Worm (Caenorhabditis elegans): ENCODE results near the gene srx-87.

Gene srx-87

DNA sequence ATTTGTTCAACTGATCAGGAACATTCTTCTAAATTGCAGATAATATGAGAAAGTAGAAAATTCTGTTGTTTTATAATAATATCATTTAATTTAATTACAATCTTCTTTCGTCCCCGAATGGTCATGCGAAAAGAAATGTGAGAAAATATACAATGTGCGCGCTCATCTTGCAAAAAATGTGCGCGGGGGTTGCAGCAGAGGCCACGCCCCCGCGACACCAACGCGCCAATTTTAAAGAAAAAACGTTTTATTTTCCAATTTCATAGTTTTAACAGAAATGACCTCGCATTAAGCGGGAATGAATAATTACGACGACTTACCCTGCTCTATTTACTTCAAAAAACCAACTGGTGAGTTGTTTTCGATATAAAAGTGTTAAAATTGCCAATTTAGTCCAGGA, 45.8 kb downstream of the srx-87 start, which contains the start of gene sas-5 (continued):
- TF ChIP-seq sma-9 (GFP tag; optimal IDR thresholded peaks at IDR 0.05) (peak; percentile 92), sma-9 (tag; optimal IDR thresholded peaks at IDR 0.05) (no peak), nhr-25 (tag; optimal IDR thresholded peaks at IDR 0.05) (peak; percentile 76), nhr-129 (tag; optimal IDR thresholded peaks at IDR 0.05) (peak; percentile 55), blmp-1 (tag; optimal IDR thresholded peaks at IDR 0.05; ENCODE audit: insufficient read depth) (peak; percentile 17), fos-1 (tag; optimal IDR thresholded peaks at IDR 0.05) (peak; percentile 32), ztf-1 (GFP tag; conservative IDR thresholded peaks at IDR 0.05) (no peak), ceh-16 (tag; optimal IDR thresholded peaks at IDR 0.05) (peak; percentile 58), lin-13 (GFP tag; optimal IDR thresholded peaks at IDR 0.05) (peak; percentile 57), ZK546.5 (tag; optimal IDR thresholded peaks at IDR 0.05) (no peak), C34F6.9 (tag; optimal IDR thresholded peaks at IDR 0.05) (peak; percentile 55), lin-39 (tag; optimal IDR thresholded peaks at IDR 0.05) (no peak)

DNA sequence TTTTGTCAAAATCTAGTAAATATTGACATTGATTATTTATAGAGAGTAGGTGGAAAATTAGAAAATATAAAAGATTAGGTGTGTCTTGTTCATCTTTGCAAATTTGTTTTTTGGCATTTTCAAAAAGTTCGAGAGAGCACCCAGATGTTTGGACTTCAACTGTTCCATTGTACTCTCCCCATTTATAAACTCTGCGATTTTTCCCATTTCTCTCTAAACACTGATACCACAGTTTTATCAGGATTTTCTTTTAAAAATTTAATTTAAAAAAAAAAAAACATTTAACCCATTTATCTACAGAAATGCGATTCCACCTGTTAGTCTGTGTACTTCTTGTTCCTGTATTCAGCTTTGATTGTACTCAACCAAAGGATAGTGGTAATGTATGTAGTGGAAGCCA, 48.3 kb downstream of the srx-87 start, which contains the start of gene tag-290:
tag-290 (plus strand) TSS at position 301 of the 400 bp plus-strand sequence.
- TF ChIP-seq unc-62 (GFP tag; optimal IDR thresholded peaks at IDR 0.05) (no peak), C34F6.9 (tag; optimal IDR thresholded peaks at IDR 0.05) (no peak), nhr-129 (tag; optimal IDR thresholded peaks at IDR 0.05) (no peak), ztf-4 (tag; optimal IDR thresholded peaks at IDR 0.05) (no peak), ztf-11 (tag; optimal IDR thresholded peaks at IDR 0.05) (no peak), ceh-16 (tag; optimal IDR thresholded peaks at IDR 0.05) (no peak), sma-9 (GFP tag; optimal IDR thresholded peaks at IDR 0.05) (no peak), sma-9 (tag; optimal IDR thresholded peaks at IDR 0.05) (no peak), snpc-4 (tag; optimal IDR thresholded peaks at IDR 0.05) (no peak), elt-1 (tag; optimal IDR thresholded peaks at IDR 0.05) (no peak), nhr-21 (tag; optimal IDR thresholded peaks at IDR 0.05) (no peak), lin-39 (tag; optimal IDR thresholded peaks at IDR 0.05) (no peak)

DNA sequence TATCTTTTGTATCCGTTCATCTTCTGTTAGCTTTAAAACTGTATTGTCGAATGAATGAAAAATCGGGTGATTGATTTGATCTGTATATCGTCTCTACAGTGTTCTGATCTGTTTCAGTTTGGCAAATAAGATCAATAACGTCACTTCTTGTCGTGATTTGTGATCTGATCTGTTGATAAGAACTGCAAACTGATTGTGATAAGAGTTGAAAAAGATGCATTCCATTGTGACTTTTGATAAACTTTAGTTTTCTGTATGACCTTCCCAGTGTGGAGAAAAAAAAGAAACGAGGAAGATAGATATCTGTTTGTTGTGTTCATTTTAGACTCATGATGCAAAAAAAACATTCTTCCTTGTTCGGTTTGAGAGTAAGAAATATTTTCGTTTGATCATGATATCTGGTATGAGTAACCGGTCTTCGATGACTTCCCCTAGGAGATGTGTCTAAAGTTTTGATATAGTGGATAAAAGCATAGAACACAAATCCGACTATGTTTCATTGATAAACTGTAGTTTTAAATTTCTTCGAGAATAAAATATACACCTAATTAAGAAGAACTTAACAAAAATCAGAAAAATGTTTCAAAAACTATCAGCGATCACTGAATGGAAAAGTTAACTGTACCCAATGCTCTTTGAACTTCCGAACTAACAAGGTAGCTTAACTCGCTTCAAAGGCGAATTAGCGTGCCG, 50.3 kb downstream of the srx-87 start:
- TF ChIP-seq elt-3 (tag; optimal IDR thresholded peaks at IDR 0.05): no peak
- TF ChIP-seq nhr-21 (tag; optimal IDR thresholded peaks at IDR 0.05): peak; percentile 77
- peak; percentile 2 for TF ChIP-seq skn-1 (tag; optimal IDR thresholded peaks at IDR 0.05)
- TF ChIP-seq lin-13 (GFP tag; optimal IDR thresholded peaks at IDR 0.05): peak; percentile 42
- TF ChIP-seq nhr-23 (tag; optimal IDR thresholded peaks at IDR 0.05): peak; percentile 14
- peak; percentile 52 for TF ChIP-seq fos-1 (tag; optimal IDR thresholded peaks at IDR 0.05)
- TF ChIP-seq lsy-2 (tag; optimal IDR thresholded peaks at IDR 0.05): peak in 1 of 2 experiments; percentile 28
- TF ChIP-seq lin-39 (tag; optimal IDR thresholded peaks at IDR 0.05): no peak
- no peak for TF ChIP-seq mbf-1 (tag; optimal IDR thresholded peaks at IDR 0.05)
- peak; percentile 59 for TF ChIP-seq blmp-1 (tag; optimal IDR thresholded peaks at IDR 0.05; ENCODE audit: insufficient read depth)
- peak; percentile 21 for TF ChIP-seq gmeb-1 (tag; optimal IDR thresholded peaks at IDR 0.05)
- no peak for TF ChIP-seq mdl-1 (tag; optimal IDR thresholded peaks at IDR 0.05)
- TF ChIP-seq elt-1 (tag; optimal IDR thresholded peaks at IDR 0.05): peak; percentile 59
- TF ChIP-seq nhr-237 (tag; optimal IDR thresholded peaks at IDR 0.05): no peak
- TF ChIP-seq unc-39 (tag; optimal IDR thresholded peaks at IDR 0.05): no peak
- peak; percentile 60 for TF ChIP-seq nhr-129 (tag; optimal IDR thresholded peaks at IDR 0.05)
- TF ChIP-seq Y55F3AM.14 (GFP tag; optimal IDR thresholded peaks at IDR 0.05): no peak
- peak; percentile 88 for TF ChIP-seq sma-9 (GFP tag; optimal IDR thresholded peaks at IDR 0.05)
- TF ChIP-seq sma-9 (tag; optimal IDR thresholded peaks at IDR 0.05): no peak
- peak; percentile 51 for TF ChIP-seq crh-2 (tag; optimal IDR thresholded peaks at IDR 0.05)
- TF ChIP-seq ztf-4 (tag; optimal IDR thresholded peaks at IDR 0.05): no peak
- peak; percentile 80 for TF ChIP-seq sma-3 (GFP tag; optimal IDR thresholded peaks at IDR 0.05)
- TF ChIP-seq nhr-25 (tag; optimal IDR thresholded peaks at IDR 0.05): peak; percentile 82

DNA sequence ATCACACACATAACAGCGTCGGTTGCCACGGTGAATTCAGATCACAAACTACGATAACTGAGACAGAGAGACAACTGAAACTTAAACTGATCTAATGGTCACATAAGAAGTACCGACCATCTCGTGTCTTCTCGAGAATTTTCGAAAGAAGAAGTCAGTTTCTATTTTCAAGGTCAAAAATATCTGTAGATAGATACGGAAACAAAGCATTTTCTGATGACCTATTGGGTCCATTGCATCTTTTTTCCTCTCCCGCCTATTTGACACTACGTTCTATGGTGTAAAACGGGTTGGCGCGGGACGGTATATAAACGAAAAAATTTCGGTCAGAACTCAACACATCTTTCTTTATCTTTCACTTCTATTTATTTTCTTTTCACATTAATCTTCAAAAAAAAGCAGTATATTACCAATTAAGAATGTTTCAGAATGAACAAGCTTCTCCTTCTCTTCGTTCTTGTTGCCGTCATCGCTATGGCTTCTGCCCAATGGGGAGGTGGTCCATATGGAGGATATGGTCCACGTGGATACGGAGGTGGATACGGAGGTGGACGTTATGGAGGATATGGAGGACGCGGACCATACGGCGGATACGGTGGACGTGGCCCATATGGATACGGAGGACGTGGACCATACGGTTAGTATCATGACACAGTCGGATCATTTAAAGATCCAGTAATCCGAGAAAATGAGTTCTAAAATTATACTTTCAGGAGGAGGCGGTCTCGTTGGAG, 51.4 kb downstream of the srx-87 start, which contains the start of gene nlp-24:
nlp-24 (plus strand) TSS at position 429 of the 734 bp plus-strand sequence.
- TF ChIP-seq nhr-6 (tag; optimal IDR thresholded peaks at IDR 0.05): peak; percentile 49
- peak; percentile 20 for TF ChIP-seq fos-1 (tag; optimal IDR thresholded peaks at IDR 0.05)
- TF ChIP-seq C34F6.9 (tag; optimal IDR thresholded peaks at IDR 0.05): no peak
- no peak for TF ChIP-seq mbf-1 (tag; optimal IDR thresholded peaks at IDR 0.05)
- no peak for TF ChIP-seq mdl-1 (tag; optimal IDR thresholded peaks at IDR 0.05)
- no peak for TF ChIP-seq ceh-82 (tag; optimal IDR thresholded peaks at IDR 0.05)
- TF ChIP-seq sma-9 (GFP tag; optimal IDR thresholded peaks at IDR 0.05): peak; percentile 72
- TF ChIP-seq sma-9 (tag; optimal IDR thresholded peaks at IDR 0.05): no peak
- no peak for TF ChIP-seq nhr-77 (tag; optimal IDR thresholded peaks at IDR 0.05)
- TF ChIP-seq nhr-11 (tag; optimal IDR thresholded peaks at IDR 0.05): no peak
- TF ChIP-seq skn-1 (tag; optimal IDR thresholded peaks at IDR 0.05): no peak
- TF ChIP-seq nhr-237 (tag; optimal IDR thresholded peaks at IDR 0.05): no peak
- TF ChIP-seq mab-5 (tag; optimal IDR thresholded peaks at IDR 0.05): no peak
- TF ChIP-seq unc-62 (GFP tag; optimal IDR thresholded peaks at IDR 0.05): no peak
- no peak for TF ChIP-seq nhr-23 (tag; optimal IDR thresholded peaks at IDR 0.05)
- no peak for TF ChIP-seq snpc-4 (tag; optimal IDR thresholded peaks at IDR 0.05)
- no peak for TF ChIP-seq ztf-1 (GFP tag; conservative IDR thresholded peaks at IDR 0.05)
- TF ChIP-seq unc-39 (tag; optimal IDR thresholded peaks at IDR 0.05): no peak
- TF ChIP-seq Y55F3AM.14 (GFP tag; optimal IDR thresholded peaks at IDR 0.05): no peak
- no peak for TF ChIP-seq alr-1 (tag; optimal IDR thresholded peaks at IDR 0.05)
- TF ChIP-seq dmd-4 (tag; optimal IDR thresholded peaks at IDR 0.05): no peak
- peak; percentile 39 for TF ChIP-seq sma-3 (GFP tag; optimal IDR thresholded peaks at IDR 0.05)
- TF ChIP-seq ceh-16 (tag; optimal IDR thresholded peaks at IDR 0.05): peak; percentile 61
- TF ChIP-seq aly-2 (tag; optimal IDR thresholded peaks at IDR 0.05): no peak
- no peak for TF ChIP-seq lin-11 (tag; optimal IDR thresholded peaks at IDR 0.05)
- TF ChIP-seq unc-55 (GFP tag; optimal IDR thresholded peaks at IDR 0.05): no peak
- TF ChIP-seq F13H6.1 (tag; optimal IDR thresholded peaks at IDR 0.05): no peak
- no peak for TF ChIP-seq lin-39 (tag; optimal IDR thresholded peaks at IDR 0.05)
- TF ChIP-seq blmp-1 (tag; optimal IDR thresholded peaks at IDR 0.05; ENCODE audit: insufficient read depth): peak; percentile 79
